Worm (Caenorhabditis elegans) whole organism, L4 larva: ENCODE measurements around the gene islo-1.
A peak's percentile ranks its signal among the peaks of the same experiment; 100 is the strongest.

Experiments used
- D1046.2 ChIP-seq: fragments of 200-800 bp; sonication (Bioruptor generic); IDR thresholded peaks from 2 replicates; pipeline ENCODE4 v1.3.6; 2022; ENCODE audit warnings: missing genetic modification characterization, missing compliant biosample characterization
- T20F7.1 ChIP-seq: fragments of 200-800 bp; sonication (Bioruptor generic); optimal IDR thresholded peaks from 2 replicates; lab custom pipeline; 2018; ENCODE audit warnings: mild to moderate bottlenecking, missing genetic modification characterization, missing compliant biosample characterization
- Y75B8A.6 ChIP-seq: fragments of 200-800 bp; sonication (Bioruptor generic); IDR thresholded peaks from 2 replicates; pipeline ENCODE4 v1.3.6; 2022; ENCODE audit warnings: missing genetic modification reagents, missing genetic modification characterization, missing compliant biosample characterization
- ZK337.2 ChIP-seq: fragments of 200-800 bp; sonication (Bioruptor generic); IDR thresholded peaks from 2 replicates; pipeline ENCODE4 v1.3.6; 2022; ENCODE audit warnings: missing genetic modification reagents, missing genetic modification characterization, missing compliant biosample characterization
- aha-1 ChIP-seq: fragments of 150-350 bp; peaks from one replicate; lab custom pipeline; 2014; ENCODE audit warnings: missing biosample characterization, missing genetic modification characterization
- aly-2 ChIP-seq: sonication (generic microtip); optimal IDR thresholded peaks from 2 replicates; lab custom pipeline; 2018; ENCODE audit warnings: missing biosample characterization, missing genetic modification characterization
- attf-4 ChIP-seq: sonication (generic microtip); optimal IDR thresholded peaks from 3 replicates; lab custom pipeline; 2017; ENCODE audit warnings: missing biosample characterization, missing genetic modification characterization
- ceh-28 ChIP-seq: fragments of 150-350 bp; optimal IDR thresholded peaks from 2 replicates; lab custom pipeline; 2014; ENCODE audit warnings: missing biosample characterization, missing genetic modification reagents, missing genetic modification characterization
- ceh-32 ChIP-seq: sonication (generic microtip); optimal IDR thresholded peaks from 2 replicates; lab custom pipeline; 2016; ENCODE audit warnings: mild to moderate bottlenecking, missing genetic modification characterization, missing compliant biosample characterization; ENCODE audit not compliant: poor library complexity
- ctbp-1 ChIP-seq: fragments of 200-800 bp; sonication (Bioruptor generic); IDR thresholded peaks from 2 replicates; pipeline ENCODE4 v1.3.6; 2022; ENCODE audit warnings: missing genetic modification reagents, missing genetic modification characterization, missing compliant biosample characterization
- dmd-6 ChIP-seq: fragments of 200-800 bp; sonication (Bioruptor generic); IDR thresholded peaks from 2 replicates; pipeline ENCODE4 v1.3.6; 2022; ENCODE audit warnings: missing genetic modification reagents, missing genetic modification characterization, missing compliant biosample characterization
- dmd-9 ChIP-seq: fragments of 200-800 bp; sonication (Bioruptor generic); IDR thresholded peaks from 2 replicates; pipeline ENCODE4 v1.3.6; 2022; ENCODE audit warnings: missing genetic modification reagents, missing genetic modification characterization, missing compliant biosample characterization
- dpl-1 ChIP-seq: fragments of 150-350 bp; optimal IDR thresholded peaks from 2 replicates; lab custom pipeline; 2014; ENCODE audit warnings: missing biosample characterization, missing genetic modification reagents, missing genetic modification characterization
- dve-1 ChIP-seq: sonication (generic microtip); optimal IDR thresholded peaks from 2 replicates; lab custom pipeline; 2017; ENCODE audit warnings: antibody characterized with exemption, mild to moderate bottlenecking, missing genetic modification characterization, missing compliant biosample characterization; ENCODE audit not compliant: insufficient read depth
- gei-8 ChIP-seq: fragments of 200-800 bp; sonication (Bioruptor generic); optimal IDR thresholded peaks from 2 replicates; lab custom pipeline; 2018; ENCODE audit warnings: mild to moderate bottlenecking, missing genetic modification characterization, missing compliant biosample characterization
- hif-1 ChIP-seq, 2 experiments: sonication (generic microtip); optimal IDR thresholded peaks; 2 replicates each; lab custom pipeline; 2016 to 2017; ENCODE audit warnings: missing compliant biosample characterization in 2 of 2, missing genetic modification characterization in 2 of 2, missing genetic modification reagents in 2 of 2, missing genotype in 2 of 2, mild to moderate bottlenecking in 1 of 2
- hlh-11 ChIP-seq: fragments of 200-800 bp; sonication (Bioruptor generic); optimal IDR thresholded peaks from 2 replicates; lab custom pipeline; 2018; ENCODE audit warnings: mild to moderate bottlenecking, missing genetic modification characterization, missing compliant biosample characterization
- hmg-1.1 ChIP-seq: fragments of 200-800 bp; sonication (Bioruptor generic); IDR thresholded peaks from 2 replicates; pipeline ENCODE4 v1.3.6; 2022; ENCODE audit warnings: missing genetic modification reagents, missing genetic modification characterization, missing compliant biosample characterization
- lim-7 ChIP-seq: fragments of 200-800 bp; sonication (Bioruptor generic); IDR thresholded peaks from 2 replicates; pipeline ENCODE4 v1.3.6; 2022; ENCODE audit warnings: missing genetic modification characterization, missing compliant biosample characterization
- mdl-1 ChIP-seq, 2 experiments: fragments of 150-350 bp in 1 of 2; sonication (generic microtip) in 1 of 2; optimal IDR thresholded peaks; 2 replicates each; lab custom pipeline; 2014 to 2017; ENCODE audit warnings: missing biosample characterization in 2 of 2, missing genetic modification characterization in 2 of 2
- mdt-29 ChIP-seq: fragments of 200-800 bp; sonication (Bioruptor generic); IDR thresholded peaks from 2 replicates; pipeline ENCODE4 v1.3.6; 2022; ENCODE audit warnings: missing genetic modification reagents, missing genetic modification characterization, missing compliant biosample characterization
- mep-1 ChIP-seq: fragments of 150-350 bp; sonication (generic microtip); optimal IDR thresholded peaks from 3 replicates; lab custom pipeline; 2014; ENCODE audit warnings: missing biosample characterization, missing genetic modification characterization
- mxl-3 ChIP-seq: fragments of 200-800 bp; sonication (Bioruptor generic); optimal IDR thresholded peaks from 2 replicates; lab custom pipeline; 2018; ENCODE audit warnings: mild to moderate bottlenecking, missing genetic modification characterization, missing compliant biosample characterization
- nhr-111 ChIP-seq: fragments of 200-800 bp; sonication (Bioruptor generic); optimal IDR thresholded peaks from 2 replicates; lab custom pipeline; 2018; ENCODE audit warnings: mild to moderate bottlenecking, missing genetic modification characterization, missing compliant biosample characterization
- nhr-237 ChIP-seq: sonication (generic microtip); optimal IDR thresholded peaks from 2 replicates; lab custom pipeline; 2017; ENCODE audit warnings: missing biosample characterization, missing genetic modification characterization
- nhr-25 ChIP-seq: sonication (generic microtip); optimal IDR thresholded peaks from 2 replicates; lab custom pipeline; 2017; ENCODE audit warnings: missing genetic modification characterization, mild to moderate bottlenecking, missing compliant biosample characterization, antibody characterized with exemption, moderate library complexity, borderline replicate concordance; ENCODE audit not compliant: insufficient read depth
- nhr-28 ChIP-seq: fragments of 150-350 bp; optimal IDR thresholded peaks from 2 replicates; lab custom pipeline; 2014; ENCODE audit warnings: missing biosample characterization, missing genetic modification characterization
- nhr-41 ChIP-seq: fragments of 200-800 bp; sonication (Bioruptor generic); IDR thresholded peaks from 2 replicates; pipeline ENCODE4 v1.3.6; 2022; ENCODE audit warnings: missing genetic modification reagents, missing genetic modification characterization, missing compliant biosample characterization
- nhr-6 ChIP-seq: fragments of 150-350 bp; optimal IDR thresholded peaks from 2 replicates; lab custom pipeline; 2014; ENCODE audit warnings: missing biosample characterization, missing genetic modification characterization
- nhr-77 ChIP-seq: fragments of 150-350 bp; optimal IDR thresholded peaks from 2 replicates; lab custom pipeline; 2014; ENCODE audit warnings: missing biosample characterization, missing genetic modification characterization
- pqm-1 ChIP-seq: sonication (generic microtip); optimal IDR thresholded peaks from 2 replicates; lab custom pipeline; 2017; ENCODE audit warnings: missing biosample characterization, missing genetic modification characterization
- rbr-2 ChIP-seq: sonication (generic microtip); optimal IDR thresholded peaks from 2 replicates; lab custom pipeline; 2016; ENCODE audit warnings: missing genotype, missing genetic modification characterization, missing compliant biosample characterization
- spr-1 ChIP-seq: sonication (generic microtip); optimal IDR thresholded peaks from 2 replicates; lab custom pipeline; 2016; ENCODE audit warnings: mild to moderate bottlenecking, missing genetic modification characterization, missing compliant biosample characterization
- spr-3 ChIP-seq: fragments of 200-800 bp; sonication (Bioruptor generic); optimal IDR thresholded peaks from 2 replicates; lab custom pipeline; 2018; ENCODE audit warnings: mild to moderate bottlenecking, missing genetic modification characterization, missing compliant biosample characterization
- tag-97 ChIP-seq: fragments of 200-800 bp; sonication (Bioruptor generic); IDR thresholded peaks from 2 replicates; pipeline ENCODE4 v1.3.6; 2022; ENCODE audit warnings: missing genetic modification characterization, missing compliant biosample characterization
- zfp-3 ChIP-seq: fragments of 200-800 bp; sonication (Bioruptor generic); conservative IDR thresholded peaks from 2 replicates; pipeline ENCODE4 v1.3.6; 2022; ENCODE audit warnings: missing genetic modification reagents, missing genetic modification characterization, missing compliant biosample characterization
- zip-11 ChIP-seq: fragments of 200-800 bp; sonication (Bioruptor generic); IDR thresholded peaks from 2 replicates; pipeline ENCODE4 v1.3.6; 2022; ENCODE audit warnings: missing genetic modification characterization, missing compliant biosample characterization
- zip-2 ChIP-seq: fragments of 150-350 bp; optimal IDR thresholded peaks from 2 replicates; lab custom pipeline; 2014; ENCODE audit warnings: missing biosample characterization, missing genetic modification characterization
- ztf-11 ChIP-seq: fragments of 150-350 bp; optimal IDR thresholded peaks from 2 replicates; lab custom pipeline; 2014; ENCODE audit warnings: missing biosample characterization, missing genetic modification characterization

The islo-1 gene

ce11 chrIV:8165950-8166349 lies 29.8 kb downstream of the islo-1 start, which contains the start of gene B0218.7:
Gene B0218.7 (minus strand): TSS chrIV:8166050.
- no peak for TF ChIP-seq attf-4 (tag; lab: Kevin White, UChicago)
- TF ChIP-seq zip-2: no peak
- TF ChIP-seq nhr-41 (GFP tag; lab: Robert Waterston, UW): no peak
- no peak for TF ChIP-seq mxl-3
- no peak for TF ChIP-seq dmd-9 (GFP tag; lab: Robert Waterston, UW)
- TF ChIP-seq zfp-3: no peak
- TF ChIP-seq gei-8: no peak
- no peak for TF ChIP-seq nhr-111

ce11 chrIV:8168660-8169059 lies 32.5 kb downstream of the islo-1 start, which contains the start of gene clec-52:
Gene clec-52 (minus strand): TSS chrIV:8168760.
- TF ChIP-seq pqm-1 (tag; lab: Kevin White, UChicago) (peak; percentile 33), dve-1 (tag; lab: Kevin White, UChicago) (peak; percentile 9), tag-97 (GFP tag; lab: Robert Waterston, UW) (no peak), nhr-28 (peak; percentile 2), ceh-28 (tag; lab: Kevin White, UChicago) (no peak), spr-1 (tag; lab: Kevin White, UChicago) (no peak), mdt-29 (GFP tag; lab: Robert Waterston, UW) (no peak), Y75B8A.6 (GFP tag; lab: Robert Waterston, UW) (no peak), T20F7.1 (GFP tag; lab: Kevin White, UChicago) (no peak)

ce11 chrIV:8169674-8170073 lies 33.5 kb downstream of the islo-1 start, which contains the start of gene C07G1.15:
Gene C07G1.15 (plus strand): TSS chrIV:8169974.
- TF ChIP-seq lim-7 (GFP tag; lab: Robert Waterston, UW): no peak
- TF ChIP-seq mdt-29 (GFP tag; lab: Robert Waterston, UW): no peak
- no peak for TF ChIP-seq dpl-1
- TF ChIP-seq ceh-28 (tag; lab: Kevin White, UChicago): no peak
- no peak for TF ChIP-seq aly-2 (tag; lab: Kevin White, UChicago)
- TF ChIP-seq ztf-11 (tag; lab: Kevin White, UChicago): no peak
- TF ChIP-seq aha-1: no peak

ce11 chrIV:8170264-8170663 lies 34.1 kb downstream of the islo-1 start:
- no peak for TF ChIP-seq spr-3 (GFP tag; lab: Kevin White, UChicago)
- TF ChIP-seq nhr-77 (tag; lab: Kevin White, UChicago): no peak
- peak; percentile 5 for TF ChIP-seq nhr-25
- 0 out of 2 replicates have a peak, but pooled peaks have one; percentile 7 for TF ChIP-seq hmg-1.1
- TF ChIP-seq aly-2 (tag; lab: Kevin White, UChicago): no peak
- peak; percentile 38 for TF ChIP-seq hlh-11
- TF ChIP-seq hif-1 (tag; optimal IDR thresholded peaks at IDR 0.05; lab: Kevin White, UChicago): no peak
- no peak for TF ChIP-seq mxl-3
- no peak for TF ChIP-seq mep-1 (tag; lab: Kevin White, UChicago)
- TF ChIP-seq ceh-32 (tag; lab: Kevin White, UChicago): no peak
- TF ChIP-seq mdl-1 (tag; optimal IDR thresholded peaks at IDR 0.05; lab: Kevin White, UChicago): peak in 1 of 2 experiments; percentile 48
- TF ChIP-seq dve-1 (tag; lab: Kevin White, UChicago): peak; percentile 32
- no peak for TF ChIP-seq D1046.2
- TF ChIP-seq ctbp-1 (GFP tag; lab: Robert Waterston, UW): no peak
- no peak for TF ChIP-seq dmd-6 (GFP tag; lab: Robert Waterston, UW)
- TF ChIP-seq ZK337.2 (GFP tag; lab: Robert Waterston, UW): no peak
- no peak for TF ChIP-seq zip-11 (GFP tag; lab: Robert Waterston, UW)
- peak; percentile 3 for TF ChIP-seq nhr-6 (tag; lab: Kevin White, UChicago)
- peak; percentile 77 for TF ChIP-seq nhr-28
- TF ChIP-seq rbr-2 (tag; lab: Kevin White, UChicago): no peak
- TF ChIP-seq nhr-111: no peak
- TF ChIP-seq nhr-237: no peak
- TF ChIP-seq, all 104 proteins: peak for 7
